Worm (Caenorhabditis elegans) whole organism, L1 larva: ENCODE data around the gene Y39B6A.7.

Source experiments
- grh-1 ChIP-seq: fragments of 200-800 bp; sonication (Bioruptor generic); IDR thresholded peaks from 2 replicates; pipeline ENCODE4 v1.3.6; 2022; ENCODE audit warnings: missing genetic modification reagents, missing genetic modification characterization, missing compliant biosample characterization
- nhr-77 ChIP-seq: fragments of 150-350 bp; optimal IDR thresholded peaks from 2 replicates; lab custom pipeline; 2014; ENCODE audit warnings: missing biosample characterization, missing genetic modification characterization
- snpc-4 ChIP-seq: fragments of 150-350 bp; optimal IDR thresholded peaks from 2 replicates; lab custom pipeline; 2014; ENCODE audit warnings: missing biosample characterization, missing genetic modification characterization

DNA sequence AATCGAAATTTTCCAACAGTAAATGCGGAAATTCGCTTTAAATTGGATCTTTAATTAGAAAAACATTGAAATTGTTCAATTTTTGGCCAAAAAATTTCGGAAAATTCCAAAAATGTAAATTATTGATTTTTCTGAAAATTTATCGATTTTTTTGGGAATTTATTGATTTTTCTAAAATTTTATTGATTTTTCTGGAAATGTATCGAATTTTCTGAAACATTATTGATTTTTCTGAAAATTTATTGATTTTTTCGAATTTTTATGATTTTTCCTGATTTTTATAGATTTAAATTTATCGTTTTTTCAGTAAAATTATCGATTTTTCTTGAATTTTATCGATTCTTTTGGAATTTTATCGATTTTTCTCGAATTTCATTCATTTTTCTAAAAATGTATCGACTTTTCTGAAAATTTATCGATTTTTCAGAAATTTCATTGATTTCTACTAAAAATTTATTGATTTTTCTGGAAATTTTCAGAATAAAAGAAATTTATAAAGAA is 32.0 kb downstream of the Y39B6A.7 start:
- no peak for TF ChIP-seq nhr-77
- no peak for TF ChIP-seq grh-1 (GFP tag; lab: Robert Waterston, UW)
- TF ChIP-seq snpc-4 = no peak
